Worm (Caenorhabditis elegans) whole organism, L4 larva: Measurements from ENCODE around the gene C31C9.6.

ENCODE experiments used
- D1046.2 ChIP-seq: fragments of 200-800 bp; sonication (Bioruptor generic); IDR thresholded peaks from 2 replicates; pipeline ENCODE4 v1.3.6; 2022; ENCODE audit warnings: missing genetic modification characterization, missing compliant biosample characterization
- F37D6.2 ChIP-seq: sonication (generic microtip); optimal IDR thresholded peaks from 2 replicates; lab custom pipeline; 2016; ENCODE audit warnings: mild to moderate bottlenecking, missing genetic modification characterization, missing compliant biosample characterization
- ceh-82 ChIP-seq: sonication (generic microtip); optimal IDR thresholded peaks from 2 replicates; lab custom pipeline; 2017; ENCODE audit warnings: missing biosample characterization, missing genetic modification characterization
- lin-39 ChIP-seq: fragments of 150-350 bp; optimal IDR thresholded peaks from 2 replicates; lab custom pipeline; 2014; ENCODE audit warnings: missing biosample characterization, missing genetic modification reagents, missing genetic modification characterization
- nhr-10 ChIP-seq: fragments of 150-350 bp; optimal IDR thresholded peaks from 2 replicates; lab custom pipeline; 2014; ENCODE audit warnings: missing biosample characterization, missing genetic modification characterization
- nhr-11 ChIP-seq: fragments of 150-350 bp; optimal IDR thresholded peaks from 2 replicates; lab custom pipeline; 2014; ENCODE audit warnings: missing biosample characterization, missing genetic modification characterization
- nhr-76 ChIP-seq: fragments of 150-350 bp; optimal IDR thresholded peaks from 2 replicates; lab custom pipeline; 2014; ENCODE audit warnings: missing biosample characterization, missing genetic modification characterization
- tra-1 ChIP-seq: fragments of 200-800 bp; sonication (Bioruptor generic); IDR thresholded peaks from 2 replicates; pipeline ENCODE4 v1.3.6; 2022; ENCODE audit warnings: missing genetic modification reagents, missing genetic modification characterization, missing compliant biosample characterization
- vab-7 ChIP-seq: fragments of 200-800 bp; sonication (Bioruptor generic); IDR thresholded peaks from 2 replicates; pipeline ENCODE4 v1.3.6; 2022; ENCODE audit warnings: missing genetic modification reagents, missing genetic modification characterization, missing compliant biosample characterization

- TF ChIP-seq nhr-11 (tag; lab: Kevin White, UChicago) (no peak), ceh-82 (tag; lab: Kevin White, UChicago) (no peak), nhr-10 (tag; lab: Kevin White, UChicago) (no peak), lin-39 (tag; lab: Kevin White, UChicago) (no peak), tra-1 (no peak), F37D6.2 (tag; lab: Kevin White, UChicago) (no peak), vab-7 (GFP tag; lab: Robert Waterston, UW) (no peak), D1046.2 (no peak), nhr-76 (no peak)
Observed at ce11 chrII:13616000-13616399, 45.9 kb downstream of the C31C9.6 start, which contains the start of gene gst-14.
